Worm (Caenorhabditis elegans): ENCODE measurements around the gene acp-3.

acp-3 gene

ce11 chrII:8454513-8454912, 17.6 kb upstream of the acp-3 start, which contains the start of gene F22B5.5:
F22B5.5 (minus strand) TSS chrII:8454613.
- no peak for TF ChIP-seq ces-1 (GFP tag; optimal IDR thresholded peaks at IDR 0.05)
- no peak for TF ChIP-seq blmp-1 (tag; optimal IDR thresholded peaks at IDR 0.05)
- no peak for TF ChIP-seq hlh-1 (tag; optimal IDR thresholded peaks at IDR 0.05)
- TF ChIP-seq nhr-28 (tag; optimal IDR thresholded peaks at IDR 0.05): no peak
- no peak for TF ChIP-seq mls-2 (tag; optimal IDR thresholded peaks at IDR 0.05)
- no peak for TF ChIP-seq nhr-237 (tag; optimal IDR thresholded peaks at IDR 0.05)
- no peak for TF ChIP-seq nhr-76 (tag; optimal IDR thresholded peaks at IDR 0.05)
- no peak for TF ChIP-seq mep-1 (tag; optimal IDR thresholded peaks at IDR 0.05)
- no peak for TF ChIP-seq lin-13 (tag; optimal IDR thresholded peaks at IDR 0.05)
- TF ChIP-seq zip-8 (tag; optimal IDR thresholded peaks at IDR 0.05): no peak
- no peak for TF ChIP-seq unc-62 (GFP tag; optimal IDR thresholded peaks at IDR 0.05)
- TF ChIP-seq ceh-43 (GFP tag; optimal IDR thresholded peaks at IDR 0.05): no peak
- TF ChIP-seq nhr-12 (tag; optimal IDR thresholded peaks at IDR 0.05): no peak
- TF ChIP-seq M03D4.4 (tag; optimal IDR thresholded peaks at IDR 0.05): no peak
- no peak for TF ChIP-seq lin-32 (GFP tag; optimal IDR thresholded peaks at IDR 0.05)

- TF ChIP-seq tbx-8 (GFP tag; optimal IDR thresholded peaks at IDR 0.05): no peak
- peak; percentile 60 for TF ChIP-seq pha-4 (tag; optimal IDR thresholded peaks at IDR 0.05)
These were observed 14.5 kb upstream of the acp-3 start for ce11 chrII:8451425-8451824.

ce11 chrII:8450750-8451149, 13.8 kb upstream of the acp-3 start:
- TF ChIP-seq ceh-43 (GFP tag; optimal IDR thresholded peaks at IDR 0.05) (no peak), lsy-2 (tag; optimal IDR thresholded peaks at IDR 0.05) (no peak), pha-4 (tag; optimal IDR thresholded peaks at IDR 0.05) (no peak), bed-3 (GFP tag; optimal IDR thresholded peaks at IDR 0.05) (no peak)

- no peak for TF ChIP-seq elt-3 (tag; optimal IDR thresholded peaks at IDR 0.05)
- no peak for TF ChIP-seq bed-3 (GFP tag; optimal IDR thresholded peaks at IDR 0.05)
- no peak for TF ChIP-seq nhr-2 (tag; optimal IDR thresholded peaks at IDR 0.05)
- no peak for TF ChIP-seq cnd-1 (tag; optimal IDR thresholded peaks at IDR 0.05)
- TF ChIP-seq nhr-12 (tag; optimal IDR thresholded peaks at IDR 0.05): no peak
- TF ChIP-seq ztf-11 (tag; optimal IDR thresholded peaks at IDR 0.05): no peak
- no peak for TF ChIP-seq ceh-83 (GFP tag; optimal IDR thresholded peaks at IDR 0.05)
- no peak for TF ChIP-seq sem-2 (GFP tag; optimal IDR thresholded peaks at IDR 0.05)
- no peak for TF ChIP-seq ceh-39 (tag; optimal IDR thresholded peaks at IDR 0.05)
- no peak for TF ChIP-seq unc-62 (GFP tag; optimal IDR thresholded peaks at IDR 0.05)
- no peak for TF ChIP-seq mab-5 (tag; optimal IDR thresholded peaks at IDR 0.05)
- TF ChIP-seq tbx-8 (GFP tag; optimal IDR thresholded peaks at IDR 0.05): no peak
- no peak for TF ChIP-seq blmp-1 (tag; optimal IDR thresholded peaks at IDR 0.05)
- TF ChIP-seq ceh-43 (GFP tag; optimal IDR thresholded peaks at IDR 0.05): no peak
- no peak for TF ChIP-seq hlh-1 (tag; optimal IDR thresholded peaks at IDR 0.05)
These were observed 12.8 kb upstream of the acp-3 start, which contains the start of gene F22B5.4 for ce11 chrII:8449660-8450118. F22B5.4 (plus strand) TSS chrII:8449710.

- TF ChIP-seq lin-13 (tag; optimal IDR thresholded peaks at IDR 0.05): no peak
These were observed 9.8 kb upstream of the acp-3 start, which contains the start of gene cut-3 for ce11 chrII:8446731-8447130. cut-3 (minus strand) TSS chrII:8446831.

ce11 chrII:8444007-8444406, 7.1 kb upstream of the acp-3 start, which contains the start of gene evl-20:
evl-20 (plus strand) TSS chrII:8444307.
- TF ChIP-seq mls-2 (tag; optimal IDR thresholded peaks at IDR 0.05): no peak

ce11 chrII:8442717-8443223, 5.8 kb upstream of the acp-3 start, which contains the start of gene eif-3.G:
eif-3.G (plus strand) TSS chrII:8442767.
- TF ChIP-seq mls-2 (tag; optimal IDR thresholded peaks at IDR 0.05) (no peak), ceh-83 (GFP tag; optimal IDR thresholded peaks at IDR 0.05) (no peak), tbx-8 (GFP tag; optimal IDR thresholded peaks at IDR 0.05) (no peak), lin-32 (GFP tag; optimal IDR thresholded peaks at IDR 0.05) (no peak), sptf-1 (tag; optimal IDR thresholded peaks at IDR 0.05) (no peak), nhr-28 (tag; optimal IDR thresholded peaks at IDR 0.05) (no peak), ham-2 (GFP tag; optimal IDR thresholded peaks at IDR 0.05) (no peak), M03D4.4 (tag; optimal IDR thresholded peaks at IDR 0.05) (no peak), cnd-1 (tag; optimal IDR thresholded peaks at IDR 0.05) (no peak), drap-1 (GFP tag; optimal IDR thresholded peaks at IDR 0.05) (no peak), nhr-76 (tag; optimal IDR thresholded peaks at IDR 0.05) (no peak), flh-1 (GFP tag; optimal IDR thresholded peaks at IDR 0.05) (no peak), ztf-11 (tag; optimal IDR thresholded peaks at IDR 0.05) (no peak)
